Fruit fly (Drosophila melanogaster) whole organism, embryonic: ENCODE data around the gene CG12289.
A peak's percentile ranks its signal among the peaks of the same experiment; 100 is the strongest.

Source experiments
- Awh ChIP-seq: fragments of 200-800 bp; sonication (Bioruptor generic); IDR thresholded peaks from 2 replicates; pipeline ENCODE4, ENCODE4 v1.3.6; 2022; ENCODE audit warnings: missing biosample characterization, missing genetic modification characterization
- BEAF-32 ChIP-seq: fragments of 200-800 bp; sonication (Bioruptor generic); optimal IDR thresholded peaks from 3 replicates; lab custom pipeline; 2017; ENCODE audit warnings: missing biosample characterization, missing genetic modification characterization, mild to moderate bottlenecking, moderate library complexity, missing genetic modification reagents
- Bdp1 ChIP-seq: fragments of 200-800 bp; sonication (Bioruptor generic); optimal IDR thresholded peaks from 3 replicates; lab custom pipeline; 2016; ENCODE audit warnings: missing biosample characterization, missing genetic modification characterization
- CG10366 ChIP-seq: fragments of 200-800 bp; sonication (Bioruptor generic); IDR thresholded peaks from 2 replicates; pipeline ENCODE4 v1.3.6; 2022; ENCODE audit warnings: missing biosample characterization, missing genetic modification characterization
- CG11560 ChIP-seq: fragments of 200-800 bp; sonication (Bioruptor generic); IDR thresholded peaks from 3 replicates; pipeline ENCODE4 v1.3.6; 2022; ENCODE audit warnings: missing biosample characterization, missing genetic modification characterization
- CG11695 ChIP-seq: fragments of 200-800 bp; sonication (Bioruptor generic); IDR thresholded peaks from 3 replicates; pipeline ENCODE4 v1.3.6; 2022; ENCODE audit warnings: missing biosample characterization, missing genetic modification characterization
- CG11696 ChIP-seq: fragments of 200-800 bp; sonication (Bioruptor generic); IDR thresholded peaks from 2 replicates; pipeline ENCODE4 v1.3.6; 2022; ENCODE audit warnings: missing biosample characterization, missing genetic modification characterization
- CG11723 ChIP-seq: fragments of 200-800 bp; sonication (Bioruptor generic); optimal IDR thresholded peaks from 2 replicates; lab custom pipeline; 2017; ENCODE audit warnings: missing biosample characterization, mild to moderate bottlenecking, missing genetic modification characterization
- CG14667 ChIP-seq: fragments of 200-800 bp; sonication (Bioruptor generic); IDR thresholded peaks from 2 replicates; pipeline ENCODE4 v1.3.6; 2022; ENCODE audit warnings: missing biosample characterization, missing genetic modification characterization
- CG1529 ChIP-seq: fragments of 200-800 bp; sonication (Bioruptor generic); optimal IDR thresholded peaks from 3 replicates; lab custom pipeline; 2018; ENCODE audit warnings: missing biosample characterization, missing genetic modification characterization
- CG1603 ChIP-seq: fragments of 200-800 bp; sonication (Bioruptor generic); optimal IDR thresholded peaks from 2 replicates; lab custom pipeline; 2019; ENCODE audit warnings: missing biosample characterization, mild to moderate bottlenecking, missing genetic modification characterization, moderate library complexity
- CG16813 ChIP-seq: fragments of 200-800 bp; sonication (Bioruptor generic); IDR thresholded peaks from 3 replicates; pipeline ENCODE4 v1.3.6; 2022; ENCODE audit warnings: missing biosample characterization, missing genetic modification characterization; ENCODE audit not compliant: partially characterized antibody
- CG18619 ChIP-seq: fragments of 200-800 bp; sonication (Bioruptor generic); optimal IDR thresholded peaks from 3 replicates; lab custom pipeline; 2017; ENCODE audit warnings: missing biosample characterization, mild to moderate bottlenecking, missing genetic modification characterization
- CG18764 ChIP-seq: fragments of 200-800 bp; sonication (Bioruptor generic); optimal IDR thresholded peaks from 3 replicates; lab custom pipeline; 2016; ENCODE audit warnings: missing biosample characterization, missing genetic modification characterization
- CG31388 ChIP-seq: fragments of 200-800 bp; sonication (Bioruptor generic); optimal IDR thresholded peaks from 2 replicates; lab custom pipeline; 2016; ENCODE audit warnings: missing biosample characterization, missing genetic modification characterization
- CG3281 ChIP-seq: fragments of 200-800 bp; sonication (Bioruptor generic); optimal IDR thresholded peaks from 3 replicates; lab custom pipeline; 2017; ENCODE audit warnings: missing biosample characterization, mild to moderate bottlenecking, missing genetic modification characterization
- CG33557 ChIP-seq: fragments of 200-800 bp; sonication (Bioruptor generic); optimal IDR thresholded peaks from 2 replicates; lab custom pipeline; 2019; ENCODE audit warnings: missing biosample characterization, mild to moderate bottlenecking, missing genetic modification characterization, moderate library complexity
- CG4854 ChIP-seq: fragments of 200-800 bp; sonication (Bioruptor generic); optimal IDR thresholded peaks from 2 replicates; lab custom pipeline; 2016; ENCODE audit warnings: missing biosample characterization, missing genetic modification characterization, inconsistent platforms
- CG5953 ChIP-seq: fragments of 200-800 bp; sonication (Bioruptor generic); IDR thresholded peaks from 2 replicates; pipeline ENCODE4 v1.3.6; 2022; ENCODE audit warnings: missing biosample characterization, missing genetic modification characterization
- CG6175 ChIP-seq: fragments of 200-800 bp; sonication (Bioruptor generic); IDR thresholded peaks from 3 replicates; pipeline ENCODE4 v1.3.6; 2022; ENCODE audit warnings: missing biosample characterization, missing genetic modification characterization
- CG9797 ChIP-seq: fragments of 200-800 bp; sonication (Bioruptor generic); optimal IDR thresholded peaks from 3 replicates; lab custom pipeline; 2018; ENCODE audit warnings: missing biosample characterization, mild to moderate bottlenecking, missing genetic modification characterization
- D19B ChIP-seq: fragments of 200-800 bp; sonication (Bioruptor generic); optimal IDR thresholded peaks from 2 replicates; lab custom pipeline; 2017; ENCODE audit warnings: missing biosample characterization, mild to moderate bottlenecking, missing genetic modification characterization
- Dek ChIP-seq: fragments of 200-800 bp; sonication (Bioruptor generic); optimal IDR thresholded peaks from 3 replicates; lab custom pipeline; 2019; ENCODE audit warnings: missing biosample characterization, mild to moderate bottlenecking, missing genetic modification characterization, moderate library complexity
- Hr39 ChIP-seq: fragments of >200 bp; optimal IDR thresholded peaks from 2 replicates; lab custom pipeline; 2017
- Mad ChIP-seq: fragments of 200-800 bp; sonication (Bioruptor generic); optimal IDR thresholded peaks from 2 replicates; lab custom pipeline; 2016; ENCODE audit warnings: missing biosample characterization, missing genetic modification characterization
- Med ChIP-seq: fragments of 200-800 bp; sonication (Bioruptor generic); peaks from one replicate; lab custom pipeline; 2016; ENCODE audit warnings: missing biosample characterization, missing genetic modification characterization, mild to moderate bottlenecking, inconsistent platforms, moderate library complexity
- Mrtf ChIP-seq: fragments of 200-800 bp; sonication (Bioruptor generic); IDR thresholded peaks from 3 replicates; pipeline ENCODE4 v1.3.6; 2022; ENCODE audit warnings: missing biosample characterization, missing genetic modification characterization
- NK7.1 ChIP-seq: fragments of 200-800 bp; sonication (Bioruptor generic); optimal IDR thresholded peaks from 3 replicates; lab custom pipeline; 2016; ENCODE audit warnings: missing biosample characterization, missing genetic modification characterization
- PHDP ChIP-seq: fragments of 200-800 bp; sonication (Bioruptor generic); optimal IDR thresholded peaks from 3 replicates; lab custom pipeline; 2018; ENCODE audit warnings: missing biosample characterization, mild to moderate bottlenecking, missing genetic modification characterization, moderate library complexity
- Sin3A ChIP-seq: fragments of >200 bp; optimal IDR thresholded peaks from 2 replicates; lab custom pipeline; 2018
- Six4 ChIP-seq: fragments of 200-800 bp; sonication (Bioruptor generic); optimal IDR thresholded peaks from 2 replicates; lab custom pipeline; 2016; ENCODE audit warnings: missing biosample characterization, missing genetic modification characterization
- Tbp ChIP-seq: fragments of >200 bp; optimal IDR thresholded peaks from 2 replicates; lab custom pipeline; 2018; ENCODE audit warnings: missing biosample characterization, missing genetic modification characterization
- az2 ChIP-seq: fragments of 200-800 bp; sonication (Bioruptor generic); optimal IDR thresholded peaks from 3 replicates; lab custom pipeline; 2016; ENCODE audit warnings: missing biosample characterization, missing genetic modification characterization
- bcd ChIP-seq: fragments of 200-800 bp; sonication (Bioruptor generic); optimal IDR thresholded peaks from 2 replicates; lab custom pipeline; 2017; ENCODE audit warnings: missing biosample characterization, mild to moderate bottlenecking, missing genetic modification characterization
- corto ChIP-seq: fragments of 200-800 bp; sonication (Bioruptor generic); optimal IDR thresholded peaks from 2 replicates; lab custom pipeline; 2016; ENCODE audit warnings: missing biosample characterization, mild to moderate bottlenecking, missing genetic modification characterization, moderate library complexity
- crc ChIP-seq: fragments of 200-800 bp; sonication (Bioruptor generic); optimal IDR thresholded peaks from 2 replicates; lab custom pipeline; 2016; ENCODE audit warnings: missing biosample characterization, missing genetic modification characterization
- dan ChIP-seq: fragments of 200-800 bp; sonication (Bioruptor generic); IDR thresholded peaks from 2 replicates; pipeline ENCODE4 v1.3.6; 2022; ENCODE audit warnings: missing biosample characterization, missing genetic modification characterization
- fd64A ChIP-seq: fragments of 200-800 bp; sonication (Bioruptor generic); optimal IDR thresholded peaks from 3 replicates; lab custom pipeline; 2018; ENCODE audit warnings: missing biosample characterization, mild to moderate bottlenecking, missing genetic modification characterization
- fd96Cb ChIP-seq: fragments of 200-800 bp; sonication (Bioruptor generic); optimal IDR thresholded peaks from 2 replicates; lab custom pipeline; 2018; ENCODE audit warnings: missing biosample characterization, mild to moderate bottlenecking, missing genetic modification characterization, moderate library complexity
- grn ChIP-seq: fragments of 200-800 bp; sonication (Bioruptor generic); optimal IDR thresholded peaks from 3 replicates; lab custom pipeline; 2017; ENCODE audit warnings: missing biosample characterization, missing genetic modification characterization
- hth ChIP-seq: fragments of >200 bp; optimal IDR thresholded peaks from 2 replicates; lab custom pipeline; 2017; ENCODE audit warnings: inconsistent platforms
- inv ChIP-seq: fragments of 200-800 bp; sonication (Bioruptor generic); IDR thresholded peaks from 2 replicates; pipeline ENCODE4 v1.3.6; 2022; ENCODE audit warnings: missing biosample characterization, missing genetic modification characterization; ENCODE audit not compliant: partially characterized antibody
- lab ChIP-seq: fragments of 200-800 bp; sonication (Bioruptor generic); optimal IDR thresholded peaks from 3 replicates; lab custom pipeline; 2017; ENCODE audit warnings: missing biosample characterization, missing genetic modification characterization, mild to moderate bottlenecking, moderate library complexity, missing genetic modification reagents
- lbe ChIP-seq: fragments of 200-800 bp; sonication (Bioruptor generic); optimal IDR thresholded peaks from 2 replicates; lab custom pipeline; 2016; ENCODE audit warnings: missing biosample characterization, mild to moderate bottlenecking, missing genetic modification characterization
- mirr ChIP-seq: fragments of 200-800 bp; sonication (Bioruptor generic); optimal IDR thresholded peaks from 3 replicates; lab custom pipeline; 2018; ENCODE audit warnings: missing biosample characterization, mild to moderate bottlenecking, missing genetic modification characterization
- sd ChIP-seq: fragments of 200-800 bp; sonication (Bioruptor generic); optimal IDR thresholded peaks from 3 replicates; lab custom pipeline; 2018; ENCODE audit warnings: missing biosample characterization, mild to moderate bottlenecking, missing genetic modification characterization, moderate library complexity
- ssp ChIP-seq: fragments of 200-800 bp; sonication (Bioruptor generic); IDR thresholded peaks from 2 replicates; pipeline ENCODE4 v1.3.6; 2022; ENCODE audit warnings: missing biosample characterization, missing genetic modification characterization
- stc ChIP-seq: fragments of 200-800 bp; sonication (Bioruptor generic); IDR thresholded peaks from 2 replicates; pipeline ENCODE4 v1.3.6; 2022; ENCODE audit warnings: missing biosample characterization, missing genetic modification characterization
- tio ChIP-seq: fragments of 200-800 bp; sonication (Bioruptor generic); optimal IDR thresholded peaks from 2 replicates; lab custom pipeline; 2017; ENCODE audit warnings: missing biosample characterization, missing genetic modification characterization, inconsistent platforms
- toy ChIP-seq: fragments of 200-800 bp; sonication (Bioruptor generic); IDR thresholded peaks from 2 replicates; pipeline ENCODE4 v1.3.6; 2022; ENCODE audit warnings: missing biosample characterization, missing genetic modification characterization
- zfh2 ChIP-seq: fragments of 200-800 bp; sonication (Bioruptor generic); optimal IDR thresholded peaks from 2 replicates; lab custom pipeline; 2016; ENCODE audit warnings: missing biosample characterization, missing genetic modification characterization

CG12289 gene

dm6 chr3L:11417273-11418040, 40.8 kb downstream of the CG12289 start (continued):
- peak; percentile 86 for TF ChIP-seq CG3281 (GFP tag; lab: Kevin White, UChicago)
- TF ChIP-seq CG1529, result peak; percentile 67
- peak; percentile 83 for TF ChIP-seq tio (GFP tag; lab: Kevin White, UChicago)
- peak; percentile 35 for TF ChIP-seq fd64A (GFP tag; lab: Kevin White, UChicago)
- TF ChIP-seq Tbp (GFP tag; lab: Kevin White, UChicago), result no peak
- TF ChIP-seq Awh (GFP tag; lab: Robert Waterston, UW), result peak; percentile 81
- TF ChIP-seq grn (GFP tag; lab: Kevin White, UChicago), result peak; percentile 53
- TF ChIP-seq CG18764 (GFP tag; lab: Kevin White, UChicago), result peak; percentile 82
- peak; percentile 55 for TF ChIP-seq sd (tag; lab: Kevin White, UChicago)
- TF ChIP-seq BEAF-32 (GFP tag; lab: Kevin White, UChicago), result no peak
- peak; percentile 54 for TF ChIP-seq CG11723 (GFP tag; lab: Kevin White, UChicago)
- TF ChIP-seq Mad, result peak; percentile 69
- peak; percentile 76 for TF ChIP-seq toy
- peak; percentile 79 for TF ChIP-seq Six4
- peak; percentile 68 for TF ChIP-seq CG6175
- TF ChIP-seq hth (lab: Kevin White, UChicago), result no peak
- TF ChIP-seq lab (GFP tag; lab: Kevin White, UChicago), result peak; percentile 90
- TF ChIP-seq CG11696 (GFP tag; lab: Robert Waterston, UW), result peak; percentile 77
- peak; percentile 83 for TF ChIP-seq CG18619 (GFP tag; lab: Kevin White, UChicago)
- peak; percentile 20 for TF ChIP-seq NK7.1 (GFP tag; lab: Kevin White, UChicago)
- peak; percentile 88 for TF ChIP-seq Mrtf (GFP tag; lab: Robert Waterston, UW)
- TF ChIP-seq zfh2 (GFP tag; lab: Kevin White, UChicago), result no peak
- TF ChIP-seq inv (GFP tag; lab: Robert Waterston, UW), result peak; percentile 44; the same call in 1 of the 2 replicates
- peak; percentile 90 for TF ChIP-seq PHDP (tag; lab: Kevin White, UChicago)
- TF ChIP-seq CG4854 (GFP tag; lab: Kevin White, UChicago), result peak; percentile 82
- no peak for TF ChIP-seq mirr (GFP tag; lab: Kevin White, UChicago)
- peak; percentile 81 for TF ChIP-seq Med (GFP tag; lab: Kevin White, UChicago)
- no peak for TF ChIP-seq corto (GFP tag; lab: Kevin White, UChicago)
- peak; percentile 79 for TF ChIP-seq stc (GFP tag; lab: Robert Waterston, UW)
- no peak for TF ChIP-seq CG9797 (GFP tag; lab: Kevin White, UChicago)
- TF ChIP-seq CG31388 (GFP tag; lab: Kevin White, UChicago), result peak; percentile 64
- TF ChIP-seq crc (GFP tag; lab: Kevin White, UChicago), result peak; percentile 70
- peak; percentile 79; the same call in 1 of the 3 replicates for TF ChIP-seq CG11560 (tag; lab: Robert Waterston, UW)
- TF ChIP-seq Bdp1 (GFP tag; lab: Kevin White, UChicago), result peak; percentile 55
- no peak for TF ChIP-seq lbe (GFP tag; lab: Kevin White, UChicago)
- TF ChIP-seq bcd (GFP tag; lab: Kevin White, UChicago), result peak; percentile 77
- TF ChIP-seq Hr39 (lab: Kevin White, UChicago), result no peak
- peak; percentile 87 for TF ChIP-seq CG11695 (GFP tag; lab: Robert Waterston, UW)
- TF ChIP-seq CG5953, result peak; percentile 63
- no peak for TF ChIP-seq Sin3A (lab: Kevin White, UChicago)
- TF ChIP-seq Dek, result peak; percentile 65
- TF ChIP-seq D19B (GFP tag; lab: Kevin White, UChicago), result peak; percentile 49
- TF ChIP-seq dan (GFP tag; lab: Robert Waterston, UW), result no peak; the same call in 1 of the 2 replicates
- TF ChIP-seq CG33557 (GFP tag; lab: Kevin White, UChicago), result peak; percentile 78
- peak; percentile 60; the same call in 2 of the 3 replicates for TF ChIP-seq CG16813
- peak; percentile 86 for TF ChIP-seq ssp (GFP tag; lab: Robert Waterston, UW)
- peak; percentile 14 for TF ChIP-seq CG1603 (tag; lab: Kevin White, UChicago)
- peak; percentile 84 for TF ChIP-seq CG10366 (GFP tag; lab: Robert Waterston, UW)
- peak; percentile 94 for TF ChIP-seq fd96Cb
- TF ChIP-seq az2 (GFP tag; lab: Kevin White, UChicago), result peak; percentile 84
- TF ChIP-seq CG14667, result peak; percentile 84
